Worm (Caenorhabditis elegans) whole organism, early embryonic: ENCODE measurements around the gene C50C3.1.

ENCODE experiments used
- ama-1 ChIP-seq: fragments of 150-350 bp; optimal IDR thresholded peaks from 2 replicates; lab custom pipeline; 2014
- hmg-4 ChIP-seq: fragments of 200-800 bp; sonication (Bioruptor generic); optimal IDR thresholded peaks from 2 replicates; lab custom pipeline; 2018; ENCODE audit warnings: mild to moderate bottlenecking, missing genetic modification characterization, missing compliant biosample characterization

DNA sequence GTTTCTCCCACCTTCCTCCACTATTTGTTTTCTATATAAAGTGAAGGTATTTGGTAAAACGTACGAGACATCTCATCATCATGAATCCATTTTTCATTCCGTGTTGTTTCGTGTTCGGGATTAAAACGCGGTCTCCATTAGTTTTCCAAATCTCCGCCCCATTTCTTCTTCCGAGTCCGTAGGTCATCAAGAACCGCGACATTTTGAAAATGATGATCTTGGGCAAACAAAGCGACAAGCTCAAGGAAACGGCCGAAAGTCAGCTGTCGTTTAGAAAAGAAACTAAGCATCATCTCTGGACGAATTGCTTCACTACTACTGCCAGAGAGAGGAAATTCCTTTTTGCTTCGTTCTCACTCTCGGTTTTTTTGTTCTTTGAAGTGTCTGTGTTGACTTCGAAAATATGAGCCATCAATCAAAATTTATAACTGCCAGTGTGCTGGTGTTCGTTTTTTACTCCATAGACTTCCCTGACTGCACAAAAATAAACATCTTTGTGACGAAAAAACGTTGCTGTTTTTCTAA is 19.1 kb upstream of the C50C3.1 start:
- TF ChIP-seq hmg-4: no peak
- TF ChIP-seq ama-1 (lab: Kevin White, UChicago): no peak
